Fruit fly (Drosophila melanogaster) whole organism, prepupa: ENCODE measurements around the gene yellow-f.
A peak's percentile ranks its signal among the peaks of the same experiment; 100 is the strongest.

ENCODE experiments used
- Blimp-1 ChIP-seq: fragments of 200-800 bp; sonication (Bioruptor generic); optimal IDR thresholded peaks from 3 replicates; lab custom pipeline; 2017; ENCODE audit warnings: missing biosample characterization, missing genetic modification characterization, mild to moderate bottlenecking, moderate library complexity, missing genetic modification reagents
- CG10631 ChIP-seq: fragments of 200-800 bp; sonication (Bioruptor generic); optimal IDR thresholded peaks from 2 replicates; lab custom pipeline; 2016; ENCODE audit warnings: missing biosample characterization, missing genetic modification characterization
- CG10669 ChIP-seq: fragments of 200-800 bp; sonication (Bioruptor generic); optimal IDR thresholded peaks from 3 replicates; lab custom pipeline; 2018; ENCODE audit warnings: missing biosample characterization, mild to moderate bottlenecking, missing genetic modification characterization, moderate library complexity
- CG11294 ChIP-seq: fragments of 200-800 bp; sonication (Bioruptor generic); IDR thresholded peaks from 2 replicates; pipeline ENCODE4 v1.3.6; 2022; ENCODE audit warnings: missing biosample characterization, missing genetic modification characterization
- CG11902 ChIP-seq: fragments of 200-800 bp; sonication (Bioruptor generic); optimal IDR thresholded peaks from 3 replicates; lab custom pipeline; 2016; ENCODE audit warnings: missing biosample characterization, missing genetic modification characterization
- CG15336 ChIP-seq: fragments of 200-800 bp; sonication (Bioruptor generic); IDR thresholded peaks from 2 replicates; pipeline ENCODE4 v1.3.6; 2022; ENCODE audit warnings: missing biosample characterization, missing genetic modification characterization
- CG1621 ChIP-seq: fragments of 200-800 bp; sonication (Bioruptor generic); optimal IDR thresholded peaks from 3 replicates; lab custom pipeline; 2018; ENCODE audit warnings: missing biosample characterization, mild to moderate bottlenecking, missing genetic modification characterization
- CG3032 ChIP-seq: fragments of 200-800 bp; optimal IDR thresholded peaks from 2 replicates; lab custom pipeline; 2019; ENCODE audit warnings: missing biosample characterization, mild to moderate bottlenecking, missing genetic modification characterization, moderate library complexity
- CG31627 ChIP-seq: fragments of 200-800 bp; sonication (Bioruptor generic); optimal IDR thresholded peaks from 3 replicates; lab custom pipeline; 2016; ENCODE audit warnings: missing biosample characterization, missing genetic modification characterization
- CG3919 ChIP-seq: fragments of 200-800 bp; sonication (Bioruptor generic); optimal IDR thresholded peaks from 3 replicates; lab custom pipeline; 2016; ENCODE audit warnings: missing biosample characterization, missing genetic modification characterization
- CG4318 ChIP-seq: fragments of 200-800 bp; sonication (Bioruptor generic); optimal IDR thresholded peaks from 3 replicates; lab custom pipeline; 2017; ENCODE audit warnings: missing biosample characterization, mild to moderate bottlenecking, missing genetic modification characterization
- CG6163 ChIP-seq: fragments of 200-800 bp; sonication (Bioruptor generic); IDR thresholded peaks from 3 replicates; pipeline ENCODE4 v1.3.6; 2022; ENCODE audit warnings: missing biosample characterization, missing genetic modification characterization
- CG6276 ChIP-seq: fragments of 200-800 bp; sonication (Bioruptor generic); optimal IDR thresholded peaks from 2 replicates; lab custom pipeline; 2017; ENCODE audit warnings: missing biosample characterization, mild to moderate bottlenecking, missing genetic modification characterization
- CG6792 ChIP-seq: fragments of 200-800 bp; sonication (Bioruptor generic); optimal IDR thresholded peaks from 3 replicates; lab custom pipeline; 2016; ENCODE audit warnings: missing biosample characterization, missing genetic modification characterization
- CG6808 ChIP-seq: fragments of 200-800 bp; sonication (Bioruptor generic); optimal IDR thresholded peaks from 3 replicates; lab custom pipeline; 2017; ENCODE audit warnings: missing biosample characterization, missing genetic modification characterization, mild to moderate bottlenecking, moderate library complexity, missing genetic modification reagents
- CG6854 ChIP-seq: fragments of 200-800 bp; sonication (Bioruptor generic); optimal IDR thresholded peaks from 2 replicates; lab custom pipeline; 2017; ENCODE audit warnings: missing biosample characterization, mild to moderate bottlenecking, missing genetic modification characterization
- CG7368 ChIP-seq: fragments of 200-800 bp; sonication (Bioruptor generic); optimal IDR thresholded peaks from 3 replicates; lab custom pipeline; 2016; ENCODE audit warnings: missing biosample characterization, missing genetic modification characterization
- CG8119 ChIP-seq: fragments of 200-800 bp; sonication (Bioruptor generic); IDR thresholded peaks from 3 replicates; pipeline ENCODE4 v1.3.6; 2022; ENCODE audit warnings: missing biosample characterization, missing genetic modification characterization
- CG8319 ChIP-seq: fragments of 200-800 bp; sonication (Bioruptor generic); optimal IDR thresholded peaks from 3 replicates; lab custom pipeline; 2016; ENCODE audit warnings: missing biosample characterization, missing genetic modification characterization
- CG8632 ChIP-seq: fragments of 200-800 bp; sonication (Bioruptor generic); optimal IDR thresholded peaks from 3 replicates; lab custom pipeline; 2016; ENCODE audit warnings: missing biosample characterization, missing genetic modification characterization
- CG9139 ChIP-seq: fragments of 200-800 bp; sonication (Bioruptor generic); optimal IDR thresholded peaks from 3 replicates; lab custom pipeline; 2017; ENCODE audit warnings: missing biosample characterization, mild to moderate bottlenecking, missing genetic modification characterization
- Eip78C ChIP-seq: fragments of 200-800 bp; sonication (Bioruptor generic); peaks from one replicate; lab custom pipeline; 2016; ENCODE audit warnings: missing biosample characterization, missing genetic modification characterization
- Ets96B ChIP-seq: fragments of 200-800 bp; optimal IDR thresholded peaks from 2 replicates; lab custom pipeline; 2019; ENCODE audit warnings: missing biosample characterization, mild to moderate bottlenecking, missing genetic modification characterization, moderate library complexity
- Hr39 ChIP-seq: fragments of 200-800 bp; sonication (Bioruptor generic); optimal IDR thresholded peaks from 2 replicates; lab custom pipeline; 2016; ENCODE audit warnings: missing biosample characterization, missing genetic modification characterization
- Hr4 ChIP-seq: fragments of 200-800 bp; sonication (Bioruptor generic); optimal IDR thresholded peaks from 3 replicates; lab custom pipeline; 2016; ENCODE audit warnings: missing biosample characterization, missing genetic modification characterization
- Lpt ChIP-seq: fragments of 200-800 bp; sonication (Bioruptor generic); optimal IDR thresholded peaks from 3 replicates; lab custom pipeline; 2016; ENCODE audit warnings: missing biosample characterization, missing genetic modification characterization
- Met ChIP-seq: fragments of 200-800 bp; sonication (Bioruptor generic); optimal IDR thresholded peaks from 3 replicates; lab custom pipeline; 2016; ENCODE audit warnings: missing biosample characterization, missing genetic modification characterization
- OdsH ChIP-seq: fragments of 200-800 bp; sonication (Bioruptor generic); optimal IDR thresholded peaks from 3 replicates; lab custom pipeline; 2016; ENCODE audit warnings: missing biosample characterization, missing genetic modification characterization
- Smox ChIP-seq: fragments of 200-800 bp; sonication (Bioruptor generic); optimal IDR thresholded peaks from 3 replicates; lab custom pipeline; 2016; ENCODE audit warnings: missing biosample characterization, missing genetic modification characterization
- Sox102F ChIP-seq: fragments of 200-800 bp; sonication (Bioruptor generic); optimal IDR thresholded peaks from 2 replicates; lab custom pipeline; 2016; ENCODE audit warnings: missing biosample characterization, mild to moderate bottlenecking, missing genetic modification characterization
- Sox14 ChIP-seq: fragments of 200-800 bp; sonication (Bioruptor generic); optimal IDR thresholded peaks from 3 replicates; lab custom pipeline; 2016; ENCODE audit warnings: missing biosample characterization, missing genetic modification characterization
- achi ChIP-seq: fragments of 200-800 bp; sonication (Bioruptor generic); optimal IDR thresholded peaks from 3 replicates; lab custom pipeline; 2016; ENCODE audit warnings: missing biosample characterization, missing genetic modification characterization
- acj6 ChIP-seq: fragments of 200-800 bp; sonication (Bioruptor generic); optimal IDR thresholded peaks from 3 replicates; lab custom pipeline; 2016; ENCODE audit warnings: missing biosample characterization, missing genetic modification characterization
- dac ChIP-seq: fragments of 200-800 bp; sonication (Bioruptor generic); optimal IDR thresholded peaks from 2 replicates; lab custom pipeline; 2017; ENCODE audit warnings: missing biosample characterization, mild to moderate bottlenecking, missing genetic modification characterization
- dsx ChIP-seq: fragments of 200-800 bp; optimal IDR thresholded peaks from 3 replicates; lab custom pipeline; 2019; ENCODE audit warnings: missing biosample characterization, mild to moderate bottlenecking, missing genetic modification characterization, moderate library complexity; ENCODE audit not compliant: poor library complexity, severe bottlenecking
- esn ChIP-seq: fragments of 200-800 bp; sonication (Bioruptor generic); optimal IDR thresholded peaks from 2 replicates; lab custom pipeline; 2016; ENCODE audit warnings: missing biosample characterization, mild to moderate bottlenecking, missing genetic modification characterization, moderate library complexity
- fd59A ChIP-seq: fragments of 200-800 bp; sonication (Bioruptor generic); optimal IDR thresholded peaks from 2 replicates; lab custom pipeline; 2017; ENCODE audit warnings: missing biosample characterization, mild to moderate bottlenecking, missing genetic modification characterization, missing genetic modification reagents
- pdm3 ChIP-seq: fragments of 200-800 bp; sonication (Bioruptor generic); optimal IDR thresholded peaks from 3 replicates; lab custom pipeline; 2016; ENCODE audit warnings: missing biosample characterization, missing genetic modification characterization
- salr ChIP-seq, 2 experiments: fragments of 200-800 bp; sonication (Bioruptor generic); optimal IDR thresholded peaks; 3 replicates each; lab custom pipeline; 2016 to 2018; ENCODE audit warnings: missing biosample characterization in 2 of 2, missing genetic modification characterization in 2 of 2, mild to moderate bottlenecking in 1 of 2
- spab ChIP-seq: fragments of 200-800 bp; sonication (Bioruptor generic); optimal IDR thresholded peaks from 2 replicates; lab custom pipeline; 2017; ENCODE audit warnings: missing biosample characterization, mild to moderate bottlenecking, missing genetic modification characterization, missing genetic modification reagents
- svp ChIP-seq: fragments of 200-800 bp; sonication (Bioruptor generic); peaks from one replicate; lab custom pipeline; 2016; ENCODE audit warnings: missing biosample characterization, missing genetic modification characterization
- topi ChIP-seq: fragments of 200-800 bp; sonication (Bioruptor generic); optimal IDR thresholded peaks from 3 replicates; lab custom pipeline; 2016; ENCODE audit warnings: missing biosample characterization, missing genetic modification characterization
- vri ChIP-seq: fragments of 200-800 bp; sonication (Bioruptor generic); optimal IDR thresholded peaks from 3 replicates; lab custom pipeline; 2016; ENCODE audit warnings: missing biosample characterization, mild to moderate bottlenecking, missing genetic modification characterization

yellow-f gene

DNA sequence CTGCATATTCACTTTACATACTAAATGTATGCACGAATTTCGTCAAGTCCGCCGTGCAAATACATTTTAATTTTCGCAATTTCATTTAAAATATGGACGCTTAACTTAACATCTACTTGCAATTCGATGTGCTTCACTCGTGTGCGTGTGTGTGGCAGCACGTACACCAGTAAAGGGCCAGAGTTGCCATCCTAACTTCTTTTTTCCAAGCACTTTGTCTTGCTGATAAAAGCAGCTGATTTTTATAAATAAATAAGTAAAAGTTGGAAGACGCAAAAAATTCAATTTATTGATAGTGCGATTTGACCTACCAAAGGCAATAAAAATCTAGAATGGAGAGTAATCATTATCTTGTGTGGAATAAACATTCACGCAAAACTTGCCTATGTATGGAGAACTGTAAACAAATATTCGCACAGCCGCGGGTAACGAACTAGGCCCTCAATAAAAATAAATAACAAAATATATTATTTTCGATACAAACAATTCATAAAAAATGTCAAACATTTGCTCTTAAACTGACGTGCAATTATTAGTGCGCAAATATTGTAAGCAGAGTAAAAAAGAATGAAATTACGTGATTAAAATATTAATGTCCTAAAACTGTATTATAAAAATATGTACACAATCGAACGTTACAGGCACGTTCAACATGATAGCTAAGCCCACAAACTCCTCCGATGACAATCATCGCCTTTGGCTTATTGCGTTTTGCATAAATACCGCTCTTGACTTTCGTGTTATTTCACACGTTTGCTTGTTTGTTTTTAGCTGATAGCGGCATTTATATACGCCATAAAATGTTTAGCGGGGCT lies 10.6 kb downstream of the yellow-f start (continued):
- TF ChIP-seq CG6854 (GFP tag; lab: Kevin White, UChicago): no peak
- TF ChIP-seq CG8632: peak; percentile 72
- TF ChIP-seq CG6808 (GFP tag; lab: Kevin White, UChicago): peak; percentile 62
- TF ChIP-seq CG15336 (GFP tag; lab: Robert Waterston, UW): peak; percentile 50
- TF ChIP-seq CG31627 (GFP tag; lab: Kevin White, UChicago): peak; percentile 49
- TF ChIP-seq Sox102F (GFP tag; lab: Kevin White, UChicago): no peak
- peak; percentile 44 for TF ChIP-seq dsx (GFP tag; lab: Kevin White, UChicago)
- peak; percentile 49 for TF ChIP-seq CG10631 (GFP tag; lab: Kevin White, UChicago)
- peak; percentile 63 for TF ChIP-seq OdsH (GFP tag; lab: Kevin White, UChicago)
- TF ChIP-seq esn (GFP tag; lab: Kevin White, UChicago): peak; percentile 60
- TF ChIP-seq fd59A: peak; percentile 58
- peak; percentile 46 for TF ChIP-seq Smox (GFP tag; lab: Kevin White, UChicago)
- peak; percentile 44 for TF ChIP-seq vri (GFP tag; lab: Kevin White, UChicago)
- no peak for TF ChIP-seq CG7368 (GFP tag; lab: Kevin White, UChicago)
- no peak for TF ChIP-seq Blimp-1 (GFP tag; lab: Kevin White, UChicago)
- no peak for TF ChIP-seq CG3919 (GFP tag; lab: Kevin White, UChicago)
- TF ChIP-seq CG1621: peak; percentile 29
- TF ChIP-seq acj6 (GFP tag; lab: Kevin White, UChicago): peak; percentile 66

DNA sequence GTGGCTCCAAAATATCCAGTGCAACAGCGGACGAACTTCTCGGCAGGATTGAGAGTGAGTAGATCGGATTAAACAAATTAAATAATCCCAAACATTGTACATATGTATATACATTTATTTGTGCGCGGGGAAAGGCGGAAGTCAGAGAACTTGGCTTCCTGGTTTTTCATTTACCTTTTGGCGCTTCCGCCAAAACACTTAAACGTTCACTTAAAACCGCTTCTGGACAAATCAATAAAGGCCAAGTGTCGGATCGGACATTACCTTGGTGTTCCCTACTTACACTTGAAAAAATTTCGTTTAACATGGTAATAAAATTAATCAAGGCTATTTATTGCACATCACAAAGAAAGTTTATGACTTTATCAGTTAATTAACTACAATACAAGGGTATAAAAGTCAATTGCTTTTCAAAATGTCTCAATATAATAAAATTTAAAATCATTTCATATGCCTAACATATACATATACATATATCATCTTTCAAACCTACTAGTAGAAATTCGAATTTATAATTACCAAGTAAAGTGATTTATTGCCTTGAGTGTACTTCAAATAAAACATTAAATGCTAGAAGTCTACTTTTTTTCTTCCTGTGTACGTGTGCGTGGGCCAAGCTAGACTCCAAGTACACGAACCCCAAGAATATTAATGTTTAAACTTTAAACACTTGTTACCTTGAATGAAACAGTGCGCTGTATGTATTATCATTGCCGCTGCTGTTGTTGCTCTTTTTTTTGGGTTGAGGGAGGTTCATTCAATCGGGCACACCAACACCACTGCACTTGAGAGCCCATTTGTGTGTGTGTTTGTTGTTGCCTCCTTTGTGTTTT lies 11.5 kb downstream of the yellow-f start:
- TF ChIP-seq Hr4 (GFP tag; lab: Kevin White, UChicago): peak; percentile 68
- 0 out of 2 replicates have a peak, but pooled peaks have one; percentile 67 for TF ChIP-seq CG11294 (GFP tag; lab: Robert Waterston, UW)
- TF ChIP-seq achi (GFP tag; lab: Kevin White, UChicago): peak; percentile 68
- TF ChIP-seq spab (GFP tag; lab: Kevin White, UChicago): peak; percentile 78
- TF ChIP-seq svp (GFP tag; lab: Kevin White, UChicago): peak; percentile 89
- TF ChIP-seq CG8632: peak; percentile 79
- TF ChIP-seq fd59A: peak; percentile 64
- TF ChIP-seq Ets96B: peak; percentile 76
- peak; percentile 77 for TF ChIP-seq Met (GFP tag; lab: Kevin White, UChicago)
- TF ChIP-seq Lpt (GFP tag; lab: Kevin White, UChicago): peak; percentile 40
- peak; percentile 79 for TF ChIP-seq CG3032 (tag; lab: Kevin White, UChicago)
- peak; percentile 72 for TF ChIP-seq CG4318
- TF ChIP-seq Smox (GFP tag; lab: Kevin White, UChicago): peak; percentile 74
- TF ChIP-seq CG1621: peak; percentile 57
- peak; percentile 71 for TF ChIP-seq CG11902
- peak; percentile 67 for TF ChIP-seq pdm3 (GFP tag; lab: Kevin White, UChicago)
- TF ChIP-seq CG6163 (GFP tag; lab: Robert Waterston, UW): peak; percentile 62
- peak; percentile 22 for TF ChIP-seq Sox14 (GFP tag; lab: Kevin White, UChicago)
- TF ChIP-seq CG9139: peak; percentile 21
- TF ChIP-seq CG6792 (GFP tag; lab: Kevin White, UChicago): peak; percentile 76
- TF ChIP-seq CG6854 (GFP tag; lab: Kevin White, UChicago): no peak
- TF ChIP-seq CG7368 (GFP tag; lab: Kevin White, UChicago): peak; percentile 60
- TF ChIP-seq CG10669 (GFP tag; lab: Kevin White, UChicago): peak; percentile 77
- peak; percentile 96 for TF ChIP-seq Eip78C (GFP tag; lab: Kevin White, UChicago)
- peak; percentile 67 for TF ChIP-seq CG10631 (GFP tag; lab: Kevin White, UChicago)
- peak; percentile 77 for TF ChIP-seq OdsH (GFP tag; lab: Kevin White, UChicago)
- peak; percentile 68 for TF ChIP-seq Sox102F (GFP tag; lab: Kevin White, UChicago)
- TF ChIP-seq salr (GFP tag; optimal IDR thresholded peaks at IDR 0.05; lab: Kevin White, UChicago): peak; percentile 18 to 67
- peak; percentile 78 for TF ChIP-seq CG8119
- TF ChIP-seq acj6 (GFP tag; lab: Kevin White, UChicago): peak; percentile 72
- peak; percentile 73 for TF ChIP-seq topi (GFP tag; lab: Kevin White, UChicago)
- TF ChIP-seq CG31627 (GFP tag; lab: Kevin White, UChicago): peak; percentile 73
- TF ChIP-seq CG3919 (GFP tag; lab: Kevin White, UChicago): peak; percentile 84
- peak; percentile 59 for TF ChIP-seq CG8319
- TF ChIP-seq Hr39 (GFP tag; lab: Kevin White, UChicago): peak; percentile 67
- peak; percentile 53 for TF ChIP-seq dac (GFP tag; lab: Kevin White, UChicago)
- peak; percentile 70 for TF ChIP-seq CG6276
- TF ChIP-seq dsx (GFP tag; lab: Kevin White, UChicago): peak; percentile 40
